Fruit fly (Drosophila melanogaster) whole organism, pupa: ENCODE data around the gene Cyp4ac2.

Experiments
- CG14655 ChIP-seq: fragments of 200-800 bp; sonication (Bioruptor generic); optimal IDR thresholded peaks from 3 replicates; lab custom pipeline; 2017; ENCODE audit warnings: mild to moderate bottlenecking, missing biosample characterization, missing genetic modification reagents, missing genetic modification characterization
- CG15710 ChIP-seq: fragments of 200-800 bp; sonication (Bioruptor generic); optimal IDR thresholded peaks from 2 replicates; lab custom pipeline; 2018; ENCODE audit warnings: missing biosample characterization, mild to moderate bottlenecking, missing genetic modification characterization, moderate library complexity
- CG4496 ChIP-seq: fragments of 200-800 bp; sonication (Bioruptor generic); IDR thresholded peaks from 3 replicates; pipeline ENCODE4 v1.3.6; 2022; ENCODE audit warnings: missing biosample characterization, missing genetic modification characterization
- CG8159 ChIP-seq: fragments of 200-800 bp; sonication (Bioruptor generic); optimal IDR thresholded peaks from 3 replicates; lab custom pipeline; 2018; ENCODE audit warnings: missing biosample characterization, mild to moderate bottlenecking, missing genetic modification characterization, moderate library complexity
- Pif1A ChIP-seq: fragments of 200-800 bp; sonication (Bioruptor generic); optimal IDR thresholded peaks from 3 replicates; lab custom pipeline; 2016; ENCODE audit warnings: missing biosample characterization, missing genetic modification characterization

- peak; percentile 62 for TF ChIP-seq Pif1A
- TF ChIP-seq CG8159 (tag; lab: Kevin White, UChicago): peak; percentile 68
- peak; percentile 56 for TF ChIP-seq CG15710 (tag; lab: Kevin White, UChicago)
- peak; percentile 40 for TF ChIP-seq CG14655 (GFP tag; lab: Kevin White, UChicago)
- TF ChIP-seq CG4496 (GFP tag; lab: Robert Waterston, UW): peak; percentile 69; the same call in 1 of the 3 replicates
Measured at dm6 chr2L:5256036-5256846, 10.0 kb upstream of the Cyp4ac2 start.
